Fruit fly (Drosophila melanogaster): Measurements from ENCODE around the gene Zmynd8.
A peak's percentile ranks its signal among the peaks of the same experiment; 100 is the strongest.

Zmynd8 gene

DNA sequence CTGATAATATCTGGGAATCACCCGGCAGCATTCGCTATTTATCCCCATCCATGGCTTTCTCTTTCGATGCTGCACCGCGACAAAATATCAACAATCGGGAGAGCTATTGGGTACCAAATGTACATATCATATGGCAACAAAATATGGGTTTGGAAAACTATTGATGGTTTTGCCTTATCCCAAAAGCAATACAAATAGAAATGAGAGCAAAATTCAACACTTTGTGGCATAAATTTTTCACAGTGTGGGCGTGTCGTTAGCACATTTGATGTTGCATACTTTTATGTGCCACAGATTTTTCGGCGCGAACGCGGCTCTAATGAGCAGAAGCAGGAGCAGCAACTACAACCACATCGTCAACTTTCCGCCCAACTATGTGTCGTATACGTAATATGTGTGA is 36.9 kb upstream of the Zmynd8 start (continued):
- TF ChIP-seq lbe (GFP tag; optimal IDR thresholded peaks at IDR 0.05) (no peak), Oaz (GFP tag; IDR thresholded peaks at IDR 0.05) (no peak), Hsf (GFP tag; optimal IDR thresholded peaks at IDR 0.05) (peak; percentile 22), pho (GFP tag; optimal IDR thresholded peaks at IDR 0.05) (no peak), tup (GFP tag; optimal IDR thresholded peaks at IDR 0.05) (no peak), Hr78 (GFP tag; optimal IDR thresholded peaks at IDR 0.05) (no peak), HLH54F (GFP tag; optimal IDR thresholded peaks at IDR 0.05) (no peak), CG10209 (GFP tag; optimal IDR thresholded peaks at IDR 0.05) (no peak), CG12942 (GFP tag; optimal IDR thresholded peaks at IDR 0.05) (no peak), CG9437 (GFP tag; optimal IDR thresholded peaks at IDR 0.05) (no peak), Atf6 (GFP tag; IDR thresholded peaks at IDR 0.05) (0 out of 2 replicates have a peak, but pooled peaks have one; percentile 29), CG11560 (tag; IDR thresholded peaks at IDR 0.05) (no peak), chinmo (GFP tag; IDR thresholded peaks at IDR 0.05; ENCODE audit: partially characterized antibody) (no peak), CG5245 (GFP tag; optimal IDR thresholded peaks at IDR 0.05) (no peak), CG13424 (tag; optimal IDR thresholded peaks at IDR 0.05) (no peak), Six4 (GFP tag; optimal IDR thresholded peaks at IDR 0.05) (no peak), CG10366 (GFP tag; IDR thresholded peaks at IDR 0.05) (peak; percentile 14; the same call in 1 of the 2 replicates), CG2199 (GFP tag; IDR thresholded peaks at IDR 0.05) (no peak), eyg (GFP tag; optimal IDR thresholded peaks at IDR 0.05) (no peak), CG17385 (GFP tag; optimal IDR thresholded peaks at IDR 0.05) (no peak), ems (GFP tag; optimal IDR thresholded peaks at IDR 0.05) (no peak), odd (GFP tag; optimal IDR thresholded peaks at IDR 0.05) (no peak), Stat92E (GFP tag; optimal IDR thresholded peaks at IDR 0.05) (no peak), CG14965 (GFP tag; optimal IDR thresholded peaks at IDR 0.05; ENCODE audit: borderline replicate concordance) (no peak), Optix (GFP tag; IDR thresholded peaks at IDR 0.05) (0 out of 3 replicates have a peak, but pooled peaks have one; percentile 6), her (GFP tag; optimal IDR thresholded peaks at IDR 0.05) (no peak), CG9932 (GFP tag; IDR thresholded peaks at IDR 0.05) (no peak), psq (GFP tag; optimal IDR thresholded peaks at IDR 0.05) (no peak), CG8944 (GFP tag; optimal IDR thresholded peaks at IDR 0.05) (no peak), tin (GFP tag; optimal IDR thresholded peaks at IDR 0.05) (peak; percentile 5), Chrac-16 (GFP tag; optimal IDR thresholded peaks at IDR 0.05) (no peak), wek (GFP tag; optimal IDR thresholded peaks at IDR 0.05) (no peak), ham (GFP tag; IDR thresholded peaks at IDR 0.05) (no peak), CG10267 (tag; optimal IDR thresholded peaks at IDR 0.05) (no peak), bbx (GFP tag; IDR thresholded peaks at IDR 0.05; ENCODE audit: partially characterized antibody) (no peak), Xbp1 (GFP tag; optimal IDR thresholded peaks at IDR 0.05) (peak; percentile 33), seq (GFP tag; IDR thresholded peaks at IDR 0.05) (0 out of 2 replicates have a peak, but pooled peaks have one; percentile 9), pzg (GFP tag; optimal IDR thresholded peaks at IDR 0.05) (no peak), Jarid2 (GFP tag; optimal IDR thresholded peaks at IDR 0.05) (no peak), Dbx (GFP tag; IDR thresholded peaks at IDR 0.05) (no peak), NC2β (GFP tag; optimal IDR thresholded peaks at IDR 0.05) (no peak), usp (GFP tag; optimal IDR thresholded peaks at IDR 0.05) (no peak), mam (GFP tag; optimal IDR thresholded peaks at IDR 0.05) (peak; percentile 9), CG1832 (GFP tag; optimal IDR thresholded peaks at IDR 0.05) (no peak), CG16813 (GFP tag; IDR thresholded peaks at IDR 0.05; ENCODE audit: partially characterized antibody) (no peak), CG13624 (GFP tag; optimal IDR thresholded peaks at IDR 0.05) (no peak), CG11085 (GFP tag; IDR thresholded peaks at IDR 0.05) (no peak), row (GFP tag; IDR thresholded peaks at IDR 0.05) (peak; percentile 24; the same call in 2 of the 3 replicates), CG32772 (GFP tag; IDR thresholded peaks at IDR 0.05) (no peak), dan (GFP tag; IDR thresholded peaks at IDR 0.05) (no peak), lmd (GFP tag; IDR thresholded peaks at IDR 0.05) (peak; percentile 44), mirr (GFP tag; optimal IDR thresholded peaks at IDR 0.05) (no peak)

Measured in whole organism, embryonic.